Worm (Caenorhabditis elegans): ENCODE measurements around the gene ttr-46.

ttr-46 gene

DNA sequence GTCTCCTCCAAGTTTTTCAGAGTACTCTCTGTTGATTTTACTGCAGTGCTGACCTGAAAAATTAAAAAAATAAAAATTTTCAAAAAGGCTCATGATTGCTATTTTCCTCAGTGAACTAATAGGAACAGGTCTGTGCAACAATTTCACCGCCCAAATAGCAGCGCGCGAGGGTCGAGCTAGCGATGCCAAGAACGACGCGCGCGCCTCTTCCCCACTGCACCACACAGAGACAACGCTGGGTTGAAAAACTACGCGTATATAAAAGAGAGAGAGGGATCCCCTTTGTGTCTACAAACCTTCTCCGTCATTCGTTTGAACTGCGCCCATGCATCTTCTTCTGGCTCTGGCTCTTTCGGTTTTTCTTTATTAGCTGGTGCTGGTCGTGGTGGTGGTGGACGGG is 19.1 kb downstream of the ttr-46 start:
- TF ChIP-seq skn-1 (tag; optimal IDR thresholded peaks at IDR 0.05) (peak; percentile 2), aly-2 (tag; optimal IDR thresholded peaks at IDR 0.05) (no peak), sea-2 (GFP tag; optimal IDR thresholded peaks at IDR 0.05) (no peak), elt-1 (tag; optimal IDR thresholded peaks at IDR 0.05) (no peak), fkh-2 (tag; optimal IDR thresholded peaks at IDR 0.05) (no peak), ceh-28 (tag; optimal IDR thresholded peaks at IDR 0.05) (no peak), fkh-10 (GFP tag; optimal IDR thresholded peaks at IDR 0.05) (no peak), nhr-11 (tag; optimal IDR thresholded peaks at IDR 0.05) (no peak), tbx-2 (tag; optimal IDR thresholded peaks at IDR 0.05) (peak; percentile 67), lin-39 (tag; optimal IDR thresholded peaks at IDR 0.05) (peak; percentile 90), nhr-67 (tag; optimal IDR thresholded peaks at IDR 0.05) (no peak), elt-3 (tag; optimal IDR thresholded peaks at IDR 0.05) (no peak), ceh-82 (tag; optimal IDR thresholded peaks at IDR 0.05) (peak; percentile 23), R02D3.7 (tag; optimal IDR thresholded peaks at IDR 0.05) (peak; percentile 11), nhr-43 (tag; optimal IDR thresholded peaks at IDR 0.05; ENCODE audit: poor library complexity, severe bottlenecking) (peak; percentile 62), ceh-16 (tag; optimal IDR thresholded peaks at IDR 0.05) (peak; percentile 9), ztf-4 (tag; optimal IDR thresholded peaks at IDR 0.05) (peak; percentile 76), lin-15B (tag; optimal IDR thresholded peaks at IDR 0.05) (peak; percentile 21), nhr-25 (tag; optimal IDR thresholded peaks at IDR 0.05) (no peak), ama-1 (optimal IDR thresholded peaks at IDR 0.05) (peak; percentile 53), eor-1 (tag; optimal IDR thresholded peaks at IDR 0.05) (no peak), ztf-11 (tag; optimal IDR thresholded peaks at IDR 0.05) (no peak), elt-2 (tag; optimal IDR thresholded peaks at IDR 0.05) (peak; percentile 52), nfya-1 (tag; optimal IDR thresholded peaks at IDR 0.05; ENCODE audit: insufficient read depth) (peak; percentile 70), hmg-11 (tag; optimal IDR thresholded peaks at IDR 0.05) (peak; percentile 79), ceh-9 (tag; optimal IDR thresholded peaks at IDR 0.05) (no peak), nhr-23 (tag; optimal IDR thresholded peaks at IDR 0.05) (no peak), ZK546.5 (tag; optimal IDR thresholded peaks at IDR 0.05) (no peak), lsy-12 (tag; optimal IDR thresholded peaks at IDR 0.05) (peak; percentile 61), mml-1 (tag; optimal IDR thresholded peaks at IDR 0.05) (no peak), snpc-4 (tag; optimal IDR thresholded peaks at IDR 0.05) (peak; percentile 22), nhr-28 (tag; optimal IDR thresholded peaks at IDR 0.05) (no peak), unc-62 (GFP tag; optimal IDR thresholded peaks at IDR 0.05) (peak; percentile 16), egl-5 (tag; optimal IDR thresholded peaks at IDR 0.05) (peak; percentile 59), jun-1 (tag; optimal IDR thresholded peaks at IDR 0.05) (peak; percentile 2), daf-12 (tag; optimal IDR thresholded peaks at IDR 0.05) (no peak), pqm-1 (tag; optimal IDR thresholded peaks at IDR 0.05) (no peak), unc-39 (tag; optimal IDR thresholded peaks at IDR 0.05) (no peak), nhr-77 (tag; optimal IDR thresholded peaks at IDR 0.05) (peak; percentile 38)

DNA sequence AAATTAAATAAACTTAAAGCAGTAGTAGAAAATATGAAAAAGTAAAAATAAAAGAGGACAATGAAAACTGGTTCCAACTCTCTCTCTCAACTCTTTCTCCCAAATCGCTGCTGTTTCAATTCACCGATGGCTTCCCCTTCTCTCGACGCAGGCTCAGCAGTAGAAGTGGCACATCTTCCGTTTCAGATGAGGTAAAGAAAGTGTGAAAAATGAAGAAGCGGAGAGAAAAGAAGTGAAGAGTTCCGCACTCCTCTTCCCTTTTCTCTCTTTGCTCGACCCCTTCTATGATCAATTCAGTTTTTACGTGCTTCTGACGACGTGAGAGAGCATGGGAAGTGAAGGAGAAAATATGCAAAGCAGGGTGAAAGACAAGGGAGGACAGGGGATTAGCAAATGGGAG is 23.2 kb downstream of the ttr-46 start:
- TF ChIP-seq ztf-11 (tag; optimal IDR thresholded peaks at IDR 0.05) (no peak), elt-2 (tag; optimal IDR thresholded peaks at IDR 0.05) (no peak), nfya-1 (tag; optimal IDR thresholded peaks at IDR 0.05; ENCODE audit: insufficient read depth) (peak; percentile 46), nhr-77 (tag; optimal IDR thresholded peaks at IDR 0.05) (no peak), pha-4 (tag; optimal IDR thresholded peaks at IDR 0.05) (no peak), fkh-10 (GFP tag; optimal IDR thresholded peaks at IDR 0.05) (peak; percentile 72), nhr-28 (tag; optimal IDR thresholded peaks at IDR 0.05) (no peak), ceh-9 (tag; optimal IDR thresholded peaks at IDR 0.05) (no peak), nhr-76 (tag; optimal IDR thresholded peaks at IDR 0.05) (no peak), lin-39 (tag; optimal IDR thresholded peaks at IDR 0.05) (peak; percentile 1), aly-2 (tag; optimal IDR thresholded peaks at IDR 0.05) (no peak), lin-15B (tag; optimal IDR thresholded peaks at IDR 0.05) (no peak), ZK546.5 (tag; optimal IDR thresholded peaks at IDR 0.05) (no peak)

ce11 chrV:9976138-9976537 is 25.1 kb downstream of the ttr-46 start, which contains the start of gene unc-41:
Gene unc-41 (minus strand): TSS chrV:9976238.
- TF ChIP-seq daf-12 (tag; optimal IDR thresholded peaks at IDR 0.05): no peak
- no peak for TF ChIP-seq elt-3 (tag; optimal IDR thresholded peaks at IDR 0.05)
- TF ChIP-seq egl-27 (tag; optimal IDR thresholded peaks at IDR 0.05): no peak
- no peak for TF ChIP-seq nhr-77 (tag; optimal IDR thresholded peaks at IDR 0.05)
- TF ChIP-seq lsy-12 (tag; optimal IDR thresholded peaks at IDR 0.05): no peak
- no peak for TF ChIP-seq aly-2 (tag; optimal IDR thresholded peaks at IDR 0.05)
- no peak for TF ChIP-seq nhr-28 (tag; optimal IDR thresholded peaks at IDR 0.05)
- no peak for TF ChIP-seq lin-15B (tag; optimal IDR thresholded peaks at IDR 0.05)
- no peak for TF ChIP-seq nhr-67 (tag; optimal IDR thresholded peaks at IDR 0.05)
- no peak for TF ChIP-seq nfya-1 (tag; optimal IDR thresholded peaks at IDR 0.05; ENCODE audit: insufficient read depth)
- TF ChIP-seq fkh-10 (GFP tag; optimal IDR thresholded peaks at IDR 0.05): no peak
- no peak for TF ChIP-seq lin-39 (tag; optimal IDR thresholded peaks at IDR 0.05)
- TF ChIP-seq ama-1 (optimal IDR thresholded peaks at IDR 0.05): no peak
- no peak for TF ChIP-seq fos-1 (tag; optimal IDR thresholded peaks at IDR 0.05)

Data from whole organism, L3 larva.